Worm (Caenorhabditis elegans): ENCODE results near the gene lhfp-4.

DNA sequence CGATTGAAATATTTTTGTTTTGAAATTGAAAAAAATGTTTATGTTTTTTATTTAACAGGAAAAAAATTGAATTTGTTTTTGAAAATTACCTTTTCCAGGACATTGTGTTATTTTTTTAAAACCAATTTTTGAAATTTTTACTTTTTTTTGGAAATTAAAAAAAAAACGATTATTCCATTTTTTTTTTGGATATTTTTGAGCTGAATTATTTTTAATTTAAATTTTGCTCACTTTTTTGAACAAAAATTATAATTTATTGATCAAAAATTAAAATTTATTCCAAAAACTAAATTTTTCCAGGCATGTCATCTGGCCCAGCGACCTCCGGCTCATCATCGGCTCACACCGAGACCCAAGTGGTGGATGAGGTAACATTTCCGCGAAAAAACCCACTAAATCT lies 20.4 kb upstream of the lhfp-4 start, which contains the start of gene gtf-2E1:
- TF ChIP-seq pqm-1 (tag; optimal IDR thresholded peaks at IDR 0.05), result no peak
- TF ChIP-seq dmd-4 (tag; optimal IDR thresholded peaks at IDR 0.05; ENCODE audit: borderline replicate concordance), result no peak
- TF ChIP-seq elt-2 (tag; optimal IDR thresholded peaks at IDR 0.05), result no peak
- no peak for TF ChIP-seq pros-1 (tag; optimal IDR thresholded peaks at IDR 0.05)
- no peak for TF ChIP-seq ceh-30 (tag; optimal IDR thresholded peaks at IDR 0.05)

All from whole organism, late embryonic.